Fruit fly (Drosophila melanogaster): ENCODE measurements around the gene mRpS2.

Gene mRpS2

DNA sequence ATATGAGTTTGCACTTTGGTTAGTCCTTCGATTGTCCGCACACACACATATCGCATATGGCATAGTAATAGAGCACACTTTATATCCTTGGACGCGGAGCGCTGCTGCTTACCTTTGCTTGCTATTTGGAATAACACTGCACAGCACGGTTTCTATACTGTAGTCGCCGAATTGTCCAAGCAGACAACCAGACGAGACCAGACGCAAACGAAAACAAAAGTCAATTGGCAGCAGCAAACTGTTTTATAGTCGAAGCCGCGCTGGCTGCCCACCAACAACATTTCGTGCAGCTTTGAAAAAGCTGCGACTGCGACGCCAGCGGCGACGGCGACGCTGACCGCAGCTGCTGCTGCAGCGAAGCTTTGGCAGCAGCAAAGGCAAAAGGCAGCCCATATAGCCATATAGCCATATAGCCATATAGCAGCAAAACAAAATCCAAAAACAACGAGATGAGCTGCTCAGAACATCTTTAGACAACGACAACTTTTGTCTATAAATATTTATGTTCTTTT is 48.5 kb downstream of the mRpS2 start, which contains the start of gene slf:
Gene slf, minus strand, starts transcription at position 219 of the 512 bp plus-strand sequence.
- TF ChIP-seq CTCF (optimal IDR thresholded peaks at IDR 0.05) (no peak), CG8478 (optimal IDR thresholded peaks at IDR 0.05) (no peak)

DNA sequence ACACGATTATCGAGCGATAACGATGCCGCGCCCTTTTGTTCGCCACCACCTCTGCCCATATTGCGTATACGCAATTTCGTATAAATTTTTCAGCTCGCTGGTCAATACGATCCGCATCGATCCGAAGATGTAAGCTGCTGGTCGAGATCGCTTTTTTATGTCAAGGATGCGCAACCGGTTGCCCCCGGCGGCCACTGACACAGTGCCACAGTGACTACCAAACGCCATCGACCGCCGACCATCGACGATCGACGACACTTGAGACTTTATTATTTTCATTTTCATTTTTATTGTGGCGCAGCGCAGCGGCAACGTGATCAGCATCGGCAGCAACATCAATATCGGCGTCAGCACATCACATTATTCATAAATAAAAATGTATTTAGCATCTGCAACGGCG is 50.2 kb downstream of the mRpS2 start:
- TF ChIP-seq CTCF (optimal IDR thresholded peaks at IDR 0.05) (no peak), CG8478 (optimal IDR thresholded peaks at IDR 0.05) (no peak)
